Worm (Caenorhabditis elegans) whole organism, L4/young adult: Measurements from ENCODE around the gene gldi-4.

Experiments
- W03F9.2 ChIP-seq: fragments of 150-350 bp; optimal IDR thresholded peaks from 2 replicates; lab custom pipeline; 2014; ENCODE audit warnings: missing biosample characterization, missing genetic modification characterization
- dao-5 ChIP-seq: sonication (generic microtip); optimal IDR thresholded peaks from 2 replicates; lab custom pipeline; 2016; ENCODE audit warnings: missing genotype, missing genetic modification characterization, moderate library complexity, missing compliant biosample characterization
- him-1 ChIP-seq: sonication (generic microtip); optimal IDR thresholded peaks from 2 replicates; lab custom pipeline; 2016; ENCODE audit warnings: missing genotype, missing genetic modification reagents, missing genetic modification characterization, missing compliant biosample characterization

gldi-4 gene

DNA sequence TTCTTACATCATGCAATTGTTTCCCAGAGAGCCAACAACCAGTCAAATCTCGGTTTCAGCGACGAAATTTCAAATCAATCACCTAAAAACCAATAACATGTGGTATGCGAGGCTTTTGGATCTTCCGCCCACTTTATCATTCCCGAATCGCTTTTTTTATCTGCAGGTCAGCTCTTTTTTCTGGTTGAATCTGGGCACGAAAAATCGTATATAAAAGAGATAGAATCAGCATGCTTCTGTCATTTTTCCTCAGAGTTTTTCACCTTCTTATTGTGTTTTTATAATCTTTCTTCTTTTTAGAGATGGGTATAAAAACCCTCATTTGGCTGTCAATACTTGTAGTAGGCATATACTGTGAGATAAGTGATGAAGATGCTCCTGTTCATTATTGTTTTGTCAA, 14.1 kb upstream of the gldi-4 start, which contains the start of gene cht-3:
Gene cht-3 (plus strand): TSS at position 301 of the 400 bp plus-strand sequence.
- no peak for TF ChIP-seq him-1 (tag; lab: Kevin White, UChicago)
- TF ChIP-seq dao-5 (tag; lab: Kevin White, UChicago), result no peak
- no peak for TF ChIP-seq W03F9.2

DNA sequence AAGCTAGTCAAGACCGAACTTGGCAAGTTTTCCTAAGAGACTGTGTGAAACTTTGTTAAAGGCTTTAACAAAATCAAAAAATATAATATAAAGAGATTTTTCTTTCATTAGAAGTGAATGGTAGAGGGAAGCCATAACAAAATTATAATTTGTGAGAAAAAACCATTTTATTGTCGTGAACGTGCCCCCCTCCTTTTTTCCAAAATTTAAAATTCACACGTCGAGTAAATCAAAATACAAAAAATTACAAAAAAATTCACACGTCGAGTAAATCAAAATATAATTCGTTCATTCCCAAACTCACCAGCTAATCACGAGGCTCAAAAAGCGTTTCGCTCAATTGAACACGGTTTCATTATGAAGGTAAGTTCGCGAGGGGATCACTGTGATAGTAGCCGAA, 7.9 kb upstream of the gldi-4 start, which contains the start of gene C25A8.2:
Gene C25A8.2 (plus strand): TSS at position 301 of the 400 bp plus-strand sequence.
- TF ChIP-seq him-1 (tag; lab: Kevin White, UChicago) (no peak), dao-5 (tag; lab: Kevin White, UChicago) (no peak), W03F9.2 (no peak)

DNA sequence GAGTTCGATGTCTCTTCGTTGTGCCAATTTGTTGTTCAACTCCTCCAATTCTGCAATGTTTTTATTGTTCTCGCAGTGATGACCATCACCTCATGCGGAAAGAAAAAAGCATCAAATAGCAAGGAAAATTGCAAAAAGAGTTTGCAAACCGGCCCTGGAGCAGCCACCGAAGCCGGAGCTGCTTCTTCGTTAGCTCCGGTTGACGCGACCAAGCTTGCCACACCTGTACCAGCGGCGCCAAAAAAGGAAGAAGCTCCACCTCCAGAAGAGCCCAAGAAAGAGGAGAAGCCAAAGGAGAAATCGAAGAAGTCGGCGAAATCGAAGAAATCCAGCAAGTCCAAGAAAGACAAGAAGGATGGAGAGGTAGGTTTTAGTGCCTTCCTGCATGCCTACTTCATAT, 7.2 kb upstream of the gldi-4 start:
- TF ChIP-seq him-1 (tag; lab: Kevin White, UChicago) (no peak), W03F9.2 (no peak), dao-5 (tag; lab: Kevin White, UChicago) (no peak)

DNA sequence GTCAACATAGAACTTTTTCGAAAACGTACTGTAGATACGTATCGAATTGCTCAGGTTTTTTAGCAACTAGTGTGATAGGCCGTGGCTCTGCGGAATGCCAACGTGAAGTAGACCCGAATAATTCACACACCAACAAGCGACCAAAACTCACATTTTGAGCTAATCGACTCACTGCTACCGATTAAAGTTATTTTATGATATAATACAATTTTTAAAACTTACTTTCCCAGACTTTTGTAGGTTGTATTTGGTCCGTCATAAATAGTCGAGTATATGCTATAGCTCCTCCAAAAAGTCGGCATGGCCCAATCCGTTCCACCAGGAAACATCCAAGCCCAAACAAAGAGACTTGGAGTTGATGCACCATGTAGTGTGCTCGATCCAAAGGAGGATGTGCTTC, 6.6 kb upstream of the gldi-4 start, which contains the start of gene C25A8.1:
Gene C25A8.1 (plus strand): TSS at position 301 of the 400 bp plus-strand sequence.
- no peak for TF ChIP-seq dao-5 (tag; lab: Kevin White, UChicago)
- no peak for TF ChIP-seq W03F9.2
- no peak for TF ChIP-seq him-1 (tag; lab: Kevin White, UChicago)

DNA sequence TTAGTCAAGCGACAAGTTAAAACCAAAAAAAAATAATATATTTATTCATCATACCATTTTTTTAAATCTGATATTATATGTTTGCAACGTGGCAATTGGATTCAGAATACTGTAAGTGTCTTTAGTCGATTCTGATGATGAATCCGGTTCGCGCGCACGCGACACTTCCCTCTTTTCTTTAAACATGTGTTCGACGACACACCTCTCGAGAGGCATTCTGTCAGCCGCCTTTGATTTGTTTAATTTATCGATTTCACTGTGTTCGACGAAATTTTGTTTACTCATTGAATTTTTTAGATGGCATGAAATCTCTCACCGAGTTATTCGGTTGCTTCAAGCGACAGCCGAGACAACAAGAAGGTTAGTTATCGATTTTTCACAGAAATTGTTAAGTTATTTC, 5.7 kb upstream of the gldi-4 start, which contains the start of gene trxr-1:
Gene trxr-1 (plus strand): TSS at position 227 of the 400 bp plus-strand sequence.
- TF ChIP-seq him-1 (tag; lab: Kevin White, UChicago), result no peak
- TF ChIP-seq dao-5 (tag; lab: Kevin White, UChicago), result no peak
- no peak for TF ChIP-seq W03F9.2

DNA sequence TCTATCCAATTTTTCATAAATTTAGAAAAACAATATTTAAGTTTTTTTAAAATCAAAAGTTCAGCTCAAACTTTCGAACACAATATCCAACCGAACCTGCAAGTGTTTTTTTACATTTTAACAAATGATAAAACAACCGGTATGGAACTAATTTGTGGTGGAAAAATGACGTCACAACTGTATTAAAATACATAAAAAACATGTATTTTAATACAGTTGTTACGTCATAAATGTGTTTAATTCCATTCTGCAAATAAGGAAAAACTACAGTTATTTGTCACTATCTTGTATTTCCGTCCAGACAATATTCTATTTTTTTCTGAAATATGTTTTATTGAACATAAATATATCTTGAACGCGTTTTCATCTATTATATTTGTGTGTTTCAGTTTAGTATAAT, 5.2 kb upstream of the gldi-4 start:
- no peak for TF ChIP-seq him-1 (tag; lab: Kevin White, UChicago)
- TF ChIP-seq dao-5 (tag; lab: Kevin White, UChicago), result no peak
- TF ChIP-seq W03F9.2, result no peak

- TF ChIP-seq dao-5 (tag; lab: Kevin White, UChicago) (no peak), W03F9.2 (peak; percentile 38)
Measured at ce11 chrIV:7012731-7013445, 4.5 kb upstream of the gldi-4 start.

- TF ChIP-seq dao-5 (tag; lab: Kevin White, UChicago), result no peak
- no peak for TF ChIP-seq him-1 (tag; lab: Kevin White, UChicago)
- no peak for TF ChIP-seq W03F9.2
Measured at ce11 chrIV:7016502-7016901, 922 bp upstream of the gldi-4 start.

DNA sequence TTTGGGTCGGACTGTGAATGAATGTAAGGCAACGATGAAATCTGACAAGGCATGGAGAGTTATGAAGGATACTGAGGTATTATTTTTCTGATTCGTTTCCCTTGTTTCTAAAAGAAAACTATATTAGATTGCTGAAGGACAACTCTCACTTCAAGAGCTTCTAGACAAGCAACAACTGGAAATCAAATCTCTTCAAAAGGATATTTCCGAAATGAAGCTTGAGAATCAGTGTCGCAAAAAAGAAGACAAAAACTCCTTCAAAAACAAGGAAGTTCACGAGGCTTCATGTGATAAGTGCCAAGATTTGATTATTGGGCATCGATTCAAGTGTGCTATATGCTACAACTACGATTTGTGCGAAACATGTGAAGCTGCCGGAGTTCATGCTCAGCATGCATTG, 1.2 kb downstream of the gldi-4 start:
- no peak for TF ChIP-seq W03F9.2
- no peak for TF ChIP-seq him-1 (tag; lab: Kevin White, UChicago)
- TF ChIP-seq dao-5 (tag; lab: Kevin White, UChicago), result no peak

DNA sequence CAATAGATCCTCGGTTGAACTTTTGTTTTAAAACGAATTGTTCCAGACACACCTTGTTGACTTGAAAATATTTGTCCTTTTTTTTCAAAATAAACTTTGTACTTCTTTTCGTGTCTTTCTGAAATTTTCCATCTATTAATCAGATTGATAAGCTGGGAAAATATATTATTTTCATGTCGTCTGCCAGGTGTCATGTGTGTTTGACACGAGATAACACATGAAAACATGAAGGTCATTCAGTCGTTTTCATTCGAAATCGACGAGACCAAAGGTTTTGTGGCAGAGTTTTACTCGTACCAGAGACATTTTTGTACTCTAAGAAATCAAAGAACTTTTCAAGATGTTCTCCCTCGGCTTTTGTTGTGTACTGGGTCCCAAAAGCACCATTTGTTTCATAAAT, 3.2 kb downstream of the gldi-4 start:
- TF ChIP-seq W03F9.2 (no peak), him-1 (tag; lab: Kevin White, UChicago) (no peak), dao-5 (tag; lab: Kevin White, UChicago) (no peak)

- TF ChIP-seq him-1 (tag; lab: Kevin White, UChicago) (no peak), dao-5 (tag; lab: Kevin White, UChicago) (no peak), W03F9.2 (no peak)
Measured at ce11 chrIV:7022227-7022626, 4.8 kb downstream of the gldi-4 start.

ce11 chrIV:7023004-7023403, 5.6 kb downstream of the gldi-4 start:
- TF ChIP-seq W03F9.2 (peak; percentile 55), him-1 (tag; lab: Kevin White, UChicago) (no peak)

- TF ChIP-seq him-1 (tag; lab: Kevin White, UChicago) (no peak), W03F9.2 (no peak), dao-5 (tag; lab: Kevin White, UChicago) (no peak)
Measured at ce11 chrIV:7023858-7024257, 6.4 kb downstream of the gldi-4 start, which contains the start of gene adah-1. Gene adah-1 (plus strand): TSS chrIV:7024211.

- no peak for TF ChIP-seq dao-5 (tag; lab: Kevin White, UChicago)
- no peak for TF ChIP-seq W03F9.2
- no peak for TF ChIP-seq him-1 (tag; lab: Kevin White, UChicago)
Measured at ce11 chrIV:7024829-7025228, 7.4 kb downstream of the gldi-4 start.

- TF ChIP-seq W03F9.2, result no peak
- TF ChIP-seq dao-5 (tag; lab: Kevin White, UChicago), result no peak
- TF ChIP-seq him-1 (tag; lab: Kevin White, UChicago), result no peak
Measured at ce11 chrIV:7025835-7026234, 8.4 kb downstream of the gldi-4 start.
